Worm (Caenorhabditis elegans): ENCODE measurements around the gene perm-4.

ce11 chrIV:1120865-1121264, 4.0 kb downstream of the perm-4 start:
- no peak for TF ChIP-seq elt-3 (tag; optimal IDR thresholded peaks at IDR 0.05)
- TF ChIP-seq unc-86 (tag; optimal IDR thresholded peaks at IDR 0.05) = no peak
- TF ChIP-seq lin-39 (tag; optimal IDR thresholded peaks at IDR 0.05) = no peak
- no peak for TF ChIP-seq ztf-11 (tag; optimal IDR thresholded peaks at IDR 0.05)
- TF ChIP-seq ces-1 (GFP tag; optimal IDR thresholded peaks at IDR 0.05) = no peak
- TF ChIP-seq nhr-12 (tag; optimal IDR thresholded peaks at IDR 0.05) = no peak
- TF ChIP-seq tbx-2 (tag; optimal IDR thresholded peaks at IDR 0.05) = no peak
- no peak for TF ChIP-seq nhr-237 (tag; optimal IDR thresholded peaks at IDR 0.05)
- no peak for TF ChIP-seq ama-1 (optimal IDR thresholded peaks at IDR 0.05)
